Fruit fly (Drosophila melanogaster): ENCODE results near the gene Pi4KIIIalpha.

The Pi4KIIIalpha gene

dm6 chrX:2636825-2637535 is 12.4 kb downstream of the Pi4KIIIalpha start (continued):
- TF ChIP-seq ash1 (GFP tag; optimal IDR thresholded peaks at IDR 0.05) = no peak
- TF ChIP-seq CG8388 (GFP tag; optimal IDR thresholded peaks at IDR 0.05) = no peak

dm6 chrX:2637914-2638313 is 13.3 kb downstream of the Pi4KIIIalpha start:
- TF ChIP-seq Sry-β (GFP tag; optimal IDR thresholded peaks at IDR 0.05) (no peak), salm (tag; optimal IDR thresholded peaks at IDR 0.05) (no peak), CG14965 (GFP tag; optimal IDR thresholded peaks at IDR 0.05; ENCODE audit: borderline replicate concordance) (no peak), kay (GFP tag; optimal IDR thresholded peaks at IDR 0.05) (no peak), vfl (GFP tag; optimal IDR thresholded peaks at IDR 0.05) (no peak), unpg (GFP tag; optimal IDR thresholded peaks at IDR 0.05) (no peak), CG1792 (GFP tag; optimal IDR thresholded peaks at IDR 0.05) (no peak), CG34422 (GFP tag; IDR thresholded peaks at IDR 0.05) (no peak), CG6272 (GFP tag; IDR thresholded peaks at IDR 0.05) (no peak), CG6175 (GFP tag; IDR thresholded peaks at IDR 0.05) (no peak), CG3838 (GFP tag; optimal IDR thresholded peaks at IDR 0.05) (no peak), sqz (GFP tag; optimal IDR thresholded peaks at IDR 0.05) (no peak), Scr (GFP tag; IDR thresholded peaks at IDR 0.05; ENCODE audit: partially characterized antibody) (no peak), Neu2 (GFP tag; optimal IDR thresholded peaks at IDR 0.05; ENCODE audit: borderline replicate concordance) (no peak), Ets97D (GFP tag; optimal IDR thresholded peaks at IDR 0.05) (no peak), CG13894 (tag; optimal IDR thresholded peaks at IDR 0.05) (no peak), Rx (GFP tag; IDR thresholded peaks at IDR 0.05) (no peak)

dm6 chrX:2638646-2639045 is 14.0 kb downstream of the Pi4KIIIalpha start:
- TF ChIP-seq sisA (GFP tag; IDR thresholded peaks at IDR 0.05) (peak; percentile 36; the same call in 1 of the 2 replicates), Nf-YA (GFP tag; IDR thresholded peaks at IDR 0.05) (no peak), Atf6 (GFP tag; IDR thresholded peaks at IDR 0.05) (peak; percentile 24; the same call in 1 of the 2 replicates), yki (optimal IDR thresholded peaks at IDR 0.05) (no peak), CG4424 (GFP tag; optimal IDR thresholded peaks at IDR 0.05) (peak; percentile 9), CG17186 (GFP tag; optimal IDR thresholded peaks at IDR 0.05) (no peak), Ptx1 (GFP tag; IDR thresholded peaks at IDR 0.05) (peak; percentile 24; the same call in 1 of the 2 replicates), CkIIα-i1 (GFP tag; IDR thresholded peaks at IDR 0.05) (no peak), CG14667 (GFP tag; IDR thresholded peaks at IDR 0.05) (no peak), pho (GFP tag; optimal IDR thresholded peaks at IDR 0.05) (no peak), Awh (GFP tag; IDR thresholded peaks at IDR 0.05) (no peak), oc (tag; optimal IDR thresholded peaks at IDR 0.05) (no peak), Dad (GFP tag; optimal IDR thresholded peaks at IDR 0.05) (no peak), Hmr (GFP tag; optimal IDR thresholded peaks at IDR 0.05) (peak; percentile 29), pros (GFP tag; optimal IDR thresholded peaks at IDR 0.05) (no peak), CG7357 (GFP tag; IDR thresholded peaks at IDR 0.05) (no peak), CG32772 (GFP tag; IDR thresholded peaks at IDR 0.05) (no peak), CG1603 (tag; optimal IDR thresholded peaks at IDR 0.05) (no peak), CoRest (tag; optimal IDR thresholded peaks at IDR 0.05) (no peak), Mad (GFP tag; optimal IDR thresholded peaks at IDR 0.05) (no peak), esg (GFP tag; conservative IDR thresholded peaks at IDR 0.05) (0 out of 2 replicates have a peak, but pooled peaks have one; percentile 12), knrl (GFP tag; IDR thresholded peaks at IDR 0.05; ENCODE audit: partially characterized antibody) (no peak), CG2875 (GFP tag; optimal IDR thresholded peaks at IDR 0.05) (no peak), CHES-1-like (GFP tag; optimal IDR thresholded peaks at IDR 0.05) (no peak), E2f2 (GFP tag; IDR thresholded peaks at IDR 0.05) (no peak), sr (GFP tag; IDR thresholded peaks at IDR 0.05) (no peak), gt (GFP tag; IDR thresholded peaks at IDR 0.05) (no peak), CG10431 (GFP tag; optimal IDR thresholded peaks at IDR 0.05) (no peak), slbo (GFP tag; IDR thresholded peaks at IDR 0.05) (peak; percentile 58; the same call in 1 of the 2 replicates), ac (GFP tag; optimal IDR thresholded peaks at IDR 0.05) (no peak)
